Fruit fly (Drosophila melanogaster) whole organism, embryonic: ENCODE measurements around the gene CG5071.

Experiments used
- CG10462 ChIP-seq: fragments of 200-800 bp; sonication (Bioruptor generic); optimal IDR thresholded peaks from 2 replicates; lab custom pipeline; 2016; ENCODE audit warnings: missing biosample characterization, missing genetic modification characterization
- CG10543 ChIP-seq: fragments of 200-800 bp; sonication (Bioruptor generic); optimal IDR thresholded peaks from 3 replicates; lab custom pipeline; 2017; ENCODE audit warnings: missing biosample characterization, mild to moderate bottlenecking, missing genetic modification characterization, moderate library complexity
- CG11085 ChIP-seq: fragments of 200-800 bp; sonication (Bioruptor generic); IDR thresholded peaks from 2 replicates; pipeline ENCODE4 v1.3.6; 2022; ENCODE audit warnings: missing biosample characterization, missing genetic modification characterization
- CG11093 ChIP-seq: fragments of 200-800 bp; sonication (Bioruptor generic); IDR thresholded peaks from 3 replicates; pipeline ENCODE4 v1.3.6; 2022; ENCODE audit warnings: missing biosample characterization, missing genetic modification characterization
- CG13894 ChIP-seq: fragments of 200-800 bp; sonication (Bioruptor generic); optimal IDR thresholded peaks from 3 replicates; lab custom pipeline; 2018; ENCODE audit warnings: missing biosample characterization, mild to moderate bottlenecking, missing genetic modification characterization, moderate library complexity
- CG16815 ChIP-seq: fragments of 200-800 bp; sonication (Bioruptor generic); optimal IDR thresholded peaks from 3 replicates; lab custom pipeline; 2017; ENCODE audit warnings: missing biosample characterization, mild to moderate bottlenecking, missing genetic modification characterization
- CG17802 ChIP-seq: fragments of 200-800 bp; sonication (Bioruptor generic); optimal IDR thresholded peaks from 2 replicates; lab custom pipeline; 2018; ENCODE audit warnings: missing biosample characterization, mild to moderate bottlenecking, missing genetic modification characterization, moderate library complexity
- CG18476 ChIP-seq: fragments of 200-800 bp; sonication (Bioruptor generic); optimal IDR thresholded peaks from 2 replicates; lab custom pipeline; 2016; ENCODE audit warnings: missing biosample characterization, mild to moderate bottlenecking, missing genetic modification characterization
- CG2199 ChIP-seq: fragments of 200-800 bp; sonication (Bioruptor generic); IDR thresholded peaks from 3 replicates; pipeline ENCODE4 v1.3.6; 2022; ENCODE audit warnings: missing biosample characterization, missing genetic modification characterization
- CG31365 ChIP-seq: fragments of 200-800 bp; sonication (Bioruptor generic); optimal IDR thresholded peaks from 2 replicates; lab custom pipeline; 2018; ENCODE audit warnings: missing biosample characterization, mild to moderate bottlenecking, missing genetic modification characterization
- CG31388 ChIP-seq: fragments of 200-800 bp; sonication (Bioruptor generic); optimal IDR thresholded peaks from 2 replicates; lab custom pipeline; 2016; ENCODE audit warnings: missing biosample characterization, missing genetic modification characterization
- CG32772 ChIP-seq: fragments of 200-800 bp; sonication (Bioruptor generic); IDR thresholded peaks from 2 replicates; pipeline ENCODE4 v1.3.6; 2022; ENCODE audit warnings: missing biosample characterization, missing genetic modification characterization
- CG33213 ChIP-seq: fragments of 200-800 bp; sonication (Bioruptor generic); optimal IDR thresholded peaks from 3 replicates; lab custom pipeline; 2016; ENCODE audit warnings: missing biosample characterization, missing genetic modification characterization
- CG4707 ChIP-seq: fragments of 200-800 bp; sonication (Bioruptor generic); optimal IDR thresholded peaks from 2 replicates; lab custom pipeline; 2018; ENCODE audit warnings: missing biosample characterization, mild to moderate bottlenecking, missing genetic modification characterization, moderate library complexity
- CG4820 ChIP-seq: fragments of 200-800 bp; sonication (Bioruptor generic); optimal IDR thresholded peaks from 3 replicates; lab custom pipeline; 2016; ENCODE audit warnings: missing biosample characterization, missing genetic modification characterization
- CG6813 ChIP-seq: fragments of 200-800 bp; sonication (Bioruptor generic); optimal IDR thresholded peaks from 2 replicates; lab custom pipeline; 2017; ENCODE audit warnings: missing biosample characterization, missing genetic modification characterization, mild to moderate bottlenecking, moderate library complexity, missing genetic modification reagents
- CG7357 ChIP-seq: fragments of 200-800 bp; sonication (Bioruptor generic); IDR thresholded peaks from 3 replicates; pipeline ENCODE4 v1.3.6; 2022; ENCODE audit warnings: missing biosample characterization, missing genetic modification characterization
- CG7745 ChIP-seq: fragments of 200-800 bp; sonication (Bioruptor generic); optimal IDR thresholded peaks from 2 replicates; lab custom pipeline; 2018; ENCODE audit warnings: missing biosample characterization, mild to moderate bottlenecking, missing genetic modification characterization, moderate library complexity
- CG7928 ChIP-seq: fragments of 200-800 bp; sonication (Bioruptor generic); optimal IDR thresholded peaks from 2 replicates; lab custom pipeline; 2017; ENCODE audit warnings: missing biosample characterization, mild to moderate bottlenecking, missing genetic modification characterization
- CG8089 ChIP-seq: fragments of 200-800 bp; sonication (Bioruptor generic); optimal IDR thresholded peaks from 3 replicates; lab custom pipeline; 2016; ENCODE audit warnings: missing biosample characterization, missing genetic modification characterization
- CG8765 ChIP-seq: fragments of 200-800 bp; sonication (Bioruptor generic); IDR thresholded peaks from 2 replicates; pipeline ENCODE4 v1.3.6; 2022; ENCODE audit warnings: missing biosample characterization, missing genetic modification characterization
- CG9876 ChIP-seq: fragments of 200-800 bp; sonication (Bioruptor generic); optimal IDR thresholded peaks from 2 replicates; lab custom pipeline; 2016; ENCODE audit warnings: missing biosample characterization, missing genetic modification characterization
- D19A ChIP-seq: fragments of 200-800 bp; optimal IDR thresholded peaks from 3 replicates; lab custom pipeline; 2019; ENCODE audit warnings: missing biosample characterization, mild to moderate bottlenecking, missing genetic modification characterization, moderate library complexity
- Dll ChIP-seq: fragments of 200-800 bp; sonication (Bioruptor generic); IDR thresholded peaks from 4 replicates; pipeline ENCODE4 v1.3.6; 2022; ENCODE audit warnings: missing biosample characterization, missing genetic modification characterization; ENCODE audit not compliant: partially characterized antibody
- Hey ChIP-seq: fragments of 200-800 bp; sonication (Bioruptor generic); optimal IDR thresholded peaks from 3 replicates; lab custom pipeline; 2018; ENCODE audit warnings: missing biosample characterization, mild to moderate bottlenecking, missing genetic modification characterization
- Hmx ChIP-seq: fragments of 200-800 bp; sonication (Bioruptor generic); optimal IDR thresholded peaks from 2 replicates; lab custom pipeline; 2016; ENCODE audit warnings: missing biosample characterization, missing genetic modification characterization
- Hr51 ChIP-seq, 2 experiments: fragments of 200-800 bp; sonication (Bioruptor generic); optimal IDR thresholded peaks; 2 replicates in 1 of 2; 3 replicates in 1 of 2; lab custom pipeline; 2016 to 2018; ENCODE audit warnings: missing biosample characterization in 2 of 2, missing genetic modification characterization in 2 of 2, mild to moderate bottlenecking in 1 of 2, moderate library complexity in 1 of 2
- MESR4 ChIP-seq: fragments of 200-800 bp; sonication (Bioruptor generic); optimal IDR thresholded peaks from 2 replicates; lab custom pipeline; 2018; ENCODE audit warnings: missing biosample characterization, mild to moderate bottlenecking, missing genetic modification characterization, moderate library complexity
- Meics ChIP-seq: fragments of 200-800 bp; sonication (Bioruptor generic); optimal IDR thresholded peaks from 2 replicates; lab custom pipeline; 2017; ENCODE audit warnings: missing biosample characterization, mild to moderate bottlenecking, missing genetic modification characterization
- Mrtf ChIP-seq: fragments of 200-800 bp; sonication (Bioruptor generic); IDR thresholded peaks from 3 replicates; pipeline ENCODE4 v1.3.6; 2022; ENCODE audit warnings: missing biosample characterization, missing genetic modification characterization
- Nf-YB ChIP-seq: fragments of 200-800 bp; sonication (Bioruptor generic); optimal IDR thresholded peaks from 3 replicates; lab custom pipeline; 2019; ENCODE audit warnings: missing biosample characterization, mild to moderate bottlenecking, missing genetic modification characterization, moderate library complexity
- Oli ChIP-seq: fragments of 200-800 bp; sonication (Bioruptor generic); optimal IDR thresholded peaks from 2 replicates; lab custom pipeline; 2018; ENCODE audit warnings: missing biosample characterization, mild to moderate bottlenecking, missing genetic modification characterization, moderate library complexity
- Six4 ChIP-seq: fragments of 200-800 bp; sonication (Bioruptor generic); optimal IDR thresholded peaks from 2 replicates; lab custom pipeline; 2016; ENCODE audit warnings: missing biosample characterization, missing genetic modification characterization
- Stat92E ChIP-seq, 3 experiments: fragments of >200 bp in 2 of 3; fragments of 200-800 bp in 1 of 3; sonication (Bioruptor generic) in 1 of 3; optimal IDR thresholded peaks; 2 replicates each; lab custom pipeline; 2017 to 2019; ENCODE audit warnings: missing biosample characterization in 3 of 3, missing genetic modification characterization in 3 of 3, mild to moderate bottlenecking in 1 of 3, moderate library complexity in 1 of 3
- bowl ChIP-seq: fragments of 200-800 bp; sonication (Bioruptor generic); IDR thresholded peaks from 2 replicates; pipeline ENCODE4 v1.3.6; 2022; ENCODE audit warnings: missing biosample characterization, missing genetic modification characterization
- bsh ChIP-seq, 2 experiments: fragments of 200-800 bp; sonication (Bioruptor generic); optimal IDR thresholded peaks; 2 replicates each; lab custom pipeline; 2017 to 2018; ENCODE audit warnings: mild to moderate bottlenecking in 2 of 2, missing biosample characterization in 2 of 2, missing genetic modification characterization in 2 of 2, moderate library complexity in 1 of 2
- cg ChIP-seq: fragments of 200-800 bp; sonication (Bioruptor generic); optimal IDR thresholded peaks from 3 replicates; lab custom pipeline; 2019; ENCODE audit warnings: missing biosample characterization, mild to moderate bottlenecking, missing genetic modification characterization, moderate library complexity
- dan ChIP-seq: fragments of 200-800 bp; sonication (Bioruptor generic); IDR thresholded peaks from 2 replicates; pipeline ENCODE4 v1.3.6; 2022; ENCODE audit warnings: missing biosample characterization, missing genetic modification characterization
- fd102C ChIP-seq: fragments of 200-800 bp; sonication (Bioruptor generic); optimal IDR thresholded peaks from 2 replicates; lab custom pipeline; 2018; ENCODE audit warnings: missing biosample characterization, mild to moderate bottlenecking, missing genetic modification characterization, moderate library complexity
- fu2 ChIP-seq: fragments of 200-800 bp; sonication (Bioruptor generic); optimal IDR thresholded peaks from 2 replicates; lab custom pipeline; 2016; ENCODE audit warnings: missing biosample characterization, missing genetic modification characterization
- gcm ChIP-seq: fragments of 200-800 bp; sonication (Bioruptor generic); optimal IDR thresholded peaks from 2 replicates; lab custom pipeline; 2019; ENCODE audit warnings: missing biosample characterization, mild to moderate bottlenecking, missing genetic modification characterization, moderate library complexity
- grau ChIP-seq: fragments of 200-800 bp; optimal IDR thresholded peaks from 3 replicates; lab custom pipeline; 2019; ENCODE audit warnings: missing biosample characterization, mild to moderate bottlenecking, missing genetic modification characterization, moderate library complexity
- gsb ChIP-seq: fragments of 200-800 bp; sonication (Bioruptor generic); IDR thresholded peaks from 2 replicates; pipeline ENCODE4 v1.3.6; 2022; ENCODE audit warnings: missing biosample characterization, missing genetic modification characterization
- lola ChIP-seq, 3 experiments: fragments of >200 bp in 2 of 3; fragments of 200-800 bp in 1 of 3; sonication (Bioruptor generic) in 1 of 3; optimal IDR thresholded peaks; 2 replicates each; lab custom pipeline; 2017 to 2019; ENCODE audit warnings: missing biosample characterization in 3 of 3, missing genetic modification characterization in 3 of 3, mild to moderate bottlenecking in 1 of 3, moderate library complexity in 1 of 3
- nerfin-2 ChIP-seq: fragments of 200-800 bp; sonication (Bioruptor generic); IDR thresholded peaks from 2 replicates; pipeline ENCODE4 v1.3.6; 2022; ENCODE audit warnings: missing biosample characterization, missing genetic modification characterization; ENCODE audit not compliant: partially characterized antibody
- odd ChIP-seq: fragments of 200-800 bp; sonication (Bioruptor generic); optimal IDR thresholded peaks from 2 replicates; lab custom pipeline; 2017; ENCODE audit warnings: missing biosample characterization, mild to moderate bottlenecking, missing genetic modification characterization
- sens ChIP-seq: fragments of 200-800 bp; sonication (Bioruptor generic); peaks from one replicate; lab custom pipeline; 2016; ENCODE audit warnings: missing biosample characterization, missing genetic modification characterization
- sqz ChIP-seq: fragments of 200-800 bp; sonication (Bioruptor generic); optimal IDR thresholded peaks from 3 replicates; lab custom pipeline; 2018; ENCODE audit warnings: missing biosample characterization, mild to moderate bottlenecking, missing genetic modification characterization
- ssp ChIP-seq: fragments of 200-800 bp; sonication (Bioruptor generic); IDR thresholded peaks from 2 replicates; pipeline ENCODE4 v1.3.6; 2022; ENCODE audit warnings: missing biosample characterization, missing genetic modification characterization
- yki ChIP-seq: fragments of >200 bp; optimal IDR thresholded peaks from 3 replicates; lab custom pipeline; 2018

The CG5071 gene

DNA sequence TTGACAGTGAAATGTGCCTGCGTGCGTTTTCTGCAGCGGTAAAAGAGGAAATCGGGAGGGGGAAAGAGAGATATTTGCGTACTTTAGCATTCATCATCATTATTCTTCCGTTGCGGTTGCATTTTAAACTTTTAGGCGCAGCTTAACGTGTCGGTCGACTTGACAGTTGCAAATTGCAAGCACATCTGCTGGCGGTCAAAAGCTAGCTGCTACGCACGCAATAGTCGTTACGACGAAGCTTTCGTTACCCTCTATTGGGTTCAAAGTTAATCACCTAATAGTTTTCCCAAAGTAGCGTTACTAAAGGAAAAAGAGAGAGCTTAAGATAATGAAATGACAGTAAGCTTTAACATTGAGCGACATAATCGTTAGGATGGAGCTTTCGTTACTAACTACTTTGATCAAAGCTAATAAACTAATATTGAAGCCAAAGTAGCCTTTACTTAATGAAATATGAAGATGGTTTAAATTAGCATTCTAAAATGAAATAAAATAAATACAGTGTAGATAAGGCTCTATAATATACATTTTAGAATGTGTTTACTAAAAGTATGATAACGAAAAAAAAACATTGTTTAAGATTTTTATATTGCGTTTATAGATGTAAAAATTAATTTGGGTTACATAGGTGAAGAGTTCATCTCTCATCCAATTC lies 34.0 kb downstream of the CG5071 start (continued):
- TF ChIP-seq Hey (tag; lab: Kevin White, UChicago) (no peak), CG10462 (GFP tag; lab: Kevin White, UChicago) (no peak), Hmx (no peak), CG31388 (GFP tag; lab: Kevin White, UChicago) (no peak), CG2199 (GFP tag; lab: Robert Waterston, UW) (no peak), CG4820 (GFP tag; lab: Kevin White, UChicago) (no peak), fd102C (no peak), CG9876 (GFP tag; lab: Kevin White, UChicago) (no peak), D19A (tag; lab: Kevin White, UChicago) (no peak), sqz (GFP tag; lab: Kevin White, UChicago) (no peak), CG11085 (GFP tag; lab: Robert Waterston, UW) (no peak), Oli (no peak), CG8089 (GFP tag; lab: Kevin White, UChicago) (no peak), fu2 (no peak), MESR4 (no peak), CG10543 (GFP tag; lab: Kevin White, UChicago) (no peak), CG18476 (GFP tag; lab: Kevin White, UChicago) (no peak), Nf-YB (GFP tag; lab: Kevin White, UChicago) (no peak), nerfin-2 (GFP tag; lab: Robert Waterston, UW) (no peak), yki (no peak), Dll (GFP tag; lab: Robert Waterston, UW) (no peak), CG17802 (no peak), CG8765 (GFP tag; lab: Robert Waterston, UW) (no peak), lola (GFP tag; optimal IDR thresholded peaks at IDR 0.05; lab: Kevin White, UChicago) (no peak), CG7928 (GFP tag; lab: Kevin White, UChicago) (no peak), sens (GFP tag; lab: Kevin White, UChicago) (no peak), grau (tag; lab: Kevin White, UChicago) (peak; percentile 4), CG13894 (tag; lab: Kevin White, UChicago) (peak; percentile 74), CG7357 (no peak), bowl (no peak), Mrtf (GFP tag; lab: Robert Waterston, UW) (no peak), CG33213 (GFP tag; lab: Kevin White, UChicago) (no peak), dan (GFP tag; lab: Robert Waterston, UW) (no peak), Six4 (GFP tag; lab: Kevin White, UChicago) (no peak), Stat92E (GFP tag; optimal IDR thresholded peaks at IDR 0.05; lab: Kevin White, UChicago) (no peak), gcm (GFP tag; lab: Kevin White, UChicago) (no peak), CG32772 (GFP tag; lab: Robert Waterston, UW) (no peak), odd (no peak), CG4707 (no peak), CG16815 (GFP tag; lab: Kevin White, UChicago) (no peak), cg (no peak), CG31365 (tag; lab: Kevin White, UChicago) (no peak), CG6813 (GFP tag; lab: Kevin White, UChicago) (no peak), bsh (GFP tag; optimal IDR thresholded peaks at IDR 0.05; lab: Kevin White, UChicago) (no peak), ssp (GFP tag; lab: Robert Waterston, UW) (no peak), CG7745 (tag; lab: Kevin White, UChicago) (no peak), Hr51 (GFP tag; optimal IDR thresholded peaks at IDR 0.05; lab: Kevin White, UChicago) (no peak), Meics (peak; percentile 93), gsb (no peak), CG11093 (no peak)
